Fruit fly (Drosophila melanogaster) whole organism, wandering third instar larva: ENCODE measurements around the gene dib.

Source experiments
- CG9705 ChIP-seq: fragments of 200-800 bp; sonication (Bioruptor generic); optimal IDR thresholded peaks from 2 replicates; lab custom pipeline; 2018; ENCODE audit warnings: missing biosample characterization, mild to moderate bottlenecking, missing genetic modification characterization
- Dfd ChIP-seq: fragments of >200 bp; optimal IDR thresholded peaks from 2 replicates; lab custom pipeline; 2017; ENCODE audit warnings: missing biosample characterization, missing genetic modification characterization
- Dif ChIP-seq: fragments of 200-275, 200-300 bp; sonication (Bioruptor generic); optimal IDR thresholded peaks from 2 replicates; lab custom pipeline; 2018; ENCODE audit warnings: missing biosample characterization, missing genetic modification characterization; ENCODE audit not compliant: partially characterized antibody
- GATAd ChIP-seq: sonication (Bioruptor generic); optimal IDR thresholded peaks from 2 replicates; lab custom pipeline; 2016; ENCODE audit warnings: missing biosample characterization, missing genetic modification characterization
- HLH106 ChIP-seq: fragments of 200-800 bp; optimal IDR thresholded peaks from 3 replicates; lab custom pipeline; 2019; ENCODE audit warnings: missing biosample characterization, mild to moderate bottlenecking, missing genetic modification characterization, moderate library complexity
- Hnf4 ChIP-seq: fragments of 200-800 bp; sonication (Bioruptor generic); optimal IDR thresholded peaks from 2 replicates; lab custom pipeline; 2016; ENCODE audit warnings: missing biosample characterization, mild to moderate bottlenecking, missing genetic modification characterization
- Jra ChIP-seq: sonication (Bioruptor generic); optimal IDR thresholded peaks from 2 replicates; lab custom pipeline; 2016; ENCODE audit warnings: missing biosample characterization, missing genetic modification characterization
- Mio ChIP-seq: sonication (Bioruptor generic); optimal IDR thresholded peaks from 2 replicates; lab custom pipeline; 2016; ENCODE audit warnings: missing biosample characterization, missing genetic modification characterization
- Myc ChIP-seq: fragments of >200 bp; optimal IDR thresholded peaks from 2 replicates; lab custom pipeline; 2017
- N ChIP-seq: fragments of >200 bp; optimal IDR thresholded peaks from 2 replicates; lab custom pipeline; 2018; ENCODE audit warnings: missing biosample characterization, missing external identifiers, missing genetic modification characterization
- Rel ChIP-seq, 2 experiments: fragments of 200-800 bp; sonication (Bioruptor generic) in 1 of 2; optimal IDR thresholded peaks; 2 replicates in 1 of 2; 3 replicates in 1 of 2; lab custom pipeline; 2016 to 2019; ENCODE audit warnings: mild to moderate bottlenecking in 2 of 2, missing biosample characterization in 2 of 2, missing genetic modification characterization in 2 of 2, moderate library complexity in 1 of 2
- Sp1 ChIP-seq: fragments of 200-800 bp; sonication (Bioruptor generic); optimal IDR thresholded peaks from 3 replicates; lab custom pipeline; 2019; ENCODE audit warnings: missing biosample characterization, mild to moderate bottlenecking, missing genetic modification characterization, moderate library complexity
- Vsx2 ChIP-seq: fragments of 200-300, 225-300 bp; sonication (Bioruptor generic); optimal IDR thresholded peaks from 2 replicates; lab custom pipeline; 2018; ENCODE audit warnings: missing biosample characterization, missing genetic modification characterization; ENCODE audit not compliant: partially characterized antibody
- br ChIP-seq: fragments of 200-800 bp; sonication (Bioruptor generic); optimal IDR thresholded peaks from 2 replicates; lab custom pipeline; 2016; ENCODE audit warnings: missing biosample characterization, missing genetic modification characterization
- brk ChIP-seq: fragments of 200-800 bp; sonication (Bioruptor generic); optimal IDR thresholded peaks from 2 replicates; lab custom pipeline; 2016; ENCODE audit warnings: missing biosample characterization, mild to moderate bottlenecking, missing genetic modification characterization
- dl ChIP-seq, 2 experiments: fragments of 175-275, 200-275 bp in 1 of 2; fragments of 200-275 bp in 1 of 2; sonication (Bioruptor generic); optimal IDR thresholded peaks; lab custom pipeline; 2018; ENCODE audit warnings: mild to moderate bottlenecking in 2 of 2, missing biosample characterization in 2 of 2, missing genetic modification characterization in 2 of 2, moderate library complexity in 2 of 2; ENCODE audit not compliant: partially characterized antibody in 2 of 2, insufficient read depth in 1 of 2
- dmrt93B ChIP-seq: fragments of 200-800 bp; sonication (Bioruptor generic); optimal IDR thresholded peaks from 2 replicates; lab custom pipeline; 2018; ENCODE audit warnings: missing biosample characterization, mild to moderate bottlenecking, missing genetic modification characterization
- dsf ChIP-seq: sonication (Bioruptor generic); optimal IDR thresholded peaks from 2 replicates; lab custom pipeline; 2016; ENCODE audit warnings: missing biosample characterization, missing genetic modification characterization, borderline replicate concordance
- foxo ChIP-seq, 2 experiments: fragments of 200-800 bp; sonication (Bioruptor generic); optimal IDR thresholded peaks; 2 replicates in 1 of 2; 3 replicates in 1 of 2; lab custom pipeline; 2016 to 2017; ENCODE audit warnings: missing biosample characterization in 2 of 2, missing genetic modification characterization in 2 of 2
- fru ChIP-seq: fragments of 200-800 bp; sonication (Bioruptor generic); optimal IDR thresholded peaks from 3 replicates; lab custom pipeline; 2016; ENCODE audit warnings: missing biosample characterization, mild to moderate bottlenecking, missing genetic modification characterization
- h ChIP-seq: fragments of 200-800 bp; sonication (Bioruptor generic); optimal IDR thresholded peaks from 3 replicates; lab custom pipeline; 2016; ENCODE audit warnings: missing biosample characterization, mild to moderate bottlenecking, missing genetic modification characterization
- lola ChIP-seq: fragments of >200 bp; optimal IDR thresholded peaks from 2 replicates; lab custom pipeline; 2017; ENCODE audit warnings: missing biosample characterization, missing genetic modification characterization
- psq ChIP-seq: fragments of 200-800 bp; sonication (Bioruptor generic); optimal IDR thresholded peaks from 3 replicates; lab custom pipeline; 2017; ENCODE audit warnings: missing biosample characterization, mild to moderate bottlenecking, missing genetic modification characterization, moderate library complexity
- sage ChIP-seq: fragments of 200-800 bp; sonication (Bioruptor generic); optimal IDR thresholded peaks from 2 replicates; lab custom pipeline; 2016; ENCODE audit warnings: missing biosample characterization, mild to moderate bottlenecking, missing genetic modification characterization
- sv ChIP-seq: fragments of 200-800 bp; sonication (Bioruptor generic); optimal IDR thresholded peaks from 3 replicates; lab custom pipeline; 2016; ENCODE audit warnings: missing biosample characterization, missing genetic modification characterization
- tai ChIP-seq: sonication (Bioruptor generic); optimal IDR thresholded peaks from 2 replicates; lab custom pipeline; 2016; ENCODE audit warnings: missing biosample characterization, missing genetic modification characterization
- usp ChIP-seq: fragments of >200 bp; optimal IDR thresholded peaks from 2 replicates; lab custom pipeline; 2017; ENCODE audit warnings: missing biosample characterization, missing genetic modification characterization
- woc ChIP-seq: sonication (Bioruptor generic); optimal IDR thresholded peaks from 2 replicates; lab custom pipeline; 2016; ENCODE audit warnings: missing biosample characterization, mild to moderate bottlenecking, missing genetic modification characterization

dib gene

DNA sequence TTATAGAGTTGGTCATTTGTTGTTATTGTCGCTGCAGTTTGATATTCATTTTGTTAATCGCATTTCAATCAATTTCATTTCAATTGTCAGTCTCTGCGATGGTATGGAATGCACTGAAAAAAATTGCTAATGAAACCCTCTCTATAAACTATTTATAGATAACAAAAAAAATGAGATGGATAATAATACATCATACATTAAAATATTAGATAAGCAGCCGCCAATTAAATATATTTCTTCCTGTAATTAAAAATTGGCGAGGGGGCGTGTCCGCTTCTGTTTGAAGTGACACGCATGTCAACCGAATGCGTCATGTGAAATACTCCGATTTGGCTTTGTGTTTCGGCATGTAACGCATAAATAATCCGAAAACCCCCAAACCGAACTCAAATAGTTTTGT, 17.6 kb upstream of the dib start:
- no peak for TF ChIP-seq sage
- no peak for TF ChIP-seq GATAd (GFP tag; lab: Kevin White, UChicago)
- no peak for TF ChIP-seq sv (GFP tag; lab: Kevin White, UChicago)
- TF ChIP-seq usp (GFP tag; lab: Kevin White, UChicago): no peak
- TF ChIP-seq dl (GFP tag; optimal IDR thresholded peaks at IDR 0.05; lab: Kevin White, UChicago; ENCODE audit: insufficient read depth in 1 of 2, partially characterized antibody in 2 of 2): no peak
- TF ChIP-seq lola (GFP tag; lab: Kevin White, UChicago): no peak
- TF ChIP-seq br (GFP tag; lab: Kevin White, UChicago): no peak
- TF ChIP-seq Dfd (GFP tag; lab: Kevin White, UChicago): no peak
- TF ChIP-seq tai (GFP tag; lab: Kevin White, UChicago): no peak
- TF ChIP-seq Mio (GFP tag; lab: Kevin White, UChicago): no peak
- no peak for TF ChIP-seq woc (GFP tag; lab: Kevin White, UChicago)

DNA sequence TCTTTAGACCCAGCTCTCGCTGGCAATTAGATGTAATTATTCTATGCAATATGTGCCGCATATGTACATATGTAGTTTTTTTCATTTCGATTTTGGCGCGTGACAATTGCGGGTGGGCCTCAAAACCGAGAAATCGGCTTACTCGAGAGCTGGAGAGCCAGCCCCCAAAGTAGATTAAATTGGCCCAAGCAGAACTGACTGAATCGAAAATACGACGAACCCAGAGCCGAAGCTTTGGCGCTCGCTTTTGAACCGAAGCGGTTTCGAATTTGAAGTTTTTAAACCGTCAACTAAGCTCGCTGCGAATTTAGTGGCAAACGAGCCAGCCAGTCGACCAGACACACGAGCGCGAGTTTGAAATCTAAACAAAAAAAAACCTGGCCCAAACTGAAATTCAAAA, 15.8 kb upstream of the dib start, which contains the start of gene CG1136:
Gene CG1136, plus strand, starts transcription at position 308 of the 400 bp plus-strand sequence.
- TF ChIP-seq N (no peak), Dfd (GFP tag; lab: Kevin White, UChicago) (no peak), HLH106 (tag; lab: Kevin White, UChicago) (no peak), dmrt93B (GFP tag; lab: Kevin White, UChicago) (no peak), Sp1 (no peak), br (GFP tag; lab: Kevin White, UChicago) (no peak), Hnf4 (GFP tag; lab: Kevin White, UChicago) (no peak), dsf (GFP tag; lab: Kevin White, UChicago) (no peak), Vsx2 (GFP tag; lab: Kevin White, UChicago) (no peak), Myc (lab: Kevin White, UChicago) (no peak), h (GFP tag; lab: Kevin White, UChicago) (no peak), sage (no peak), usp (GFP tag; lab: Kevin White, UChicago) (no peak), woc (GFP tag; lab: Kevin White, UChicago) (no peak), Jra (GFP tag; lab: Kevin White, UChicago) (no peak), Rel (GFP tag; optimal IDR thresholded peaks at IDR 0.05; lab: Kevin White, UChicago) (no peak), Rel (tag; optimal IDR thresholded peaks at IDR 0.05; lab: Kevin White, UChicago) (no peak), psq (no peak), foxo (GFP tag; optimal IDR thresholded peaks at IDR 0.05; lab: Kevin White, UChicago) (no peak), CG9705 (no peak), lola (GFP tag; lab: Kevin White, UChicago) (no peak)

DNA sequence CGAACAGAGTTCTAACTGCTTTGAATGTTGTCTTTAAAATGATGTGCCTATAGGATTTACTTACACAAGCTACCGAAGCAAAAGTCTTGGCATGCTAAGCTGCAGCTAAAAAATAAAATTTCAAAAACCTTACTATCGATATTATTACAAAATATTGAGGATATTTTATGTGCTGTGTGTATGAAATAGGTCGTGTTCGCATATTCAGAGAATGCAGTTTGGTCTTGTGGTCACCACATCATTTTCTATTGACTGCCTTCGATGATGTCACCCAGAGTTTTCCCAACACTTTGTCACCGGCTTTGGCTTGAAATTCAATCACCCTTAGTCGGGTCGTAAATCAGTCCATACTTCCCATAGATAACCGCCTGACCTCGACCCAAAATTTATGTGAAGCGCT, 14.5 kb upstream of the dib start, which contains the start of gene Dpy-30L2:
Gene Dpy-30L2, minus strand, starts transcription at position 101 of the 400 bp plus-strand sequence.
- TF ChIP-seq woc (GFP tag; lab: Kevin White, UChicago) (no peak), foxo (GFP tag; optimal IDR thresholded peaks at IDR 0.05; lab: Kevin White, UChicago) (no peak), Mio (GFP tag; lab: Kevin White, UChicago) (no peak), sage (no peak), Hnf4 (GFP tag; lab: Kevin White, UChicago) (no peak), fru (GFP tag; lab: Kevin White, UChicago) (no peak), Dif (GFP tag; lab: Kevin White, UChicago) (no peak), br (GFP tag; lab: Kevin White, UChicago) (no peak)
- TF ChIP-seq, all 38 proteins: peak for 0

DNA sequence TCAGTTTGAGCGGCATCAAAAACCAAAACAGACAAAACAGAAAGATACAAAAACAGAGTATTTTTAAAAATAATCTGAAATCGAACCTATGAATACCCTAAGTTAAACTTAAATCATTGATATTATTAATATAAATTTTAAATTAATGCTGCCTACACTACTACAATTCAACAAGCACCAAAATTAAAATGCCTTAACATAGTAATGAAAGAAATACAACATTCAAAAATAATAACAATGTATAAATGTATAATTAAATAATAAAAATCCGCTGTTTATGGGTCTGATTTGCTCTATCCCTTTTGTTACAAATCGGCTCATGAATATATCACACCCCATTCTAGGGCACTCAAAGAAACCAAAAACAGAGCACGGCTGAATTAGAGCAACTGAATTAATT, 13.0 kb upstream of the dib start:
- no peak for TF ChIP-seq N

DNA sequence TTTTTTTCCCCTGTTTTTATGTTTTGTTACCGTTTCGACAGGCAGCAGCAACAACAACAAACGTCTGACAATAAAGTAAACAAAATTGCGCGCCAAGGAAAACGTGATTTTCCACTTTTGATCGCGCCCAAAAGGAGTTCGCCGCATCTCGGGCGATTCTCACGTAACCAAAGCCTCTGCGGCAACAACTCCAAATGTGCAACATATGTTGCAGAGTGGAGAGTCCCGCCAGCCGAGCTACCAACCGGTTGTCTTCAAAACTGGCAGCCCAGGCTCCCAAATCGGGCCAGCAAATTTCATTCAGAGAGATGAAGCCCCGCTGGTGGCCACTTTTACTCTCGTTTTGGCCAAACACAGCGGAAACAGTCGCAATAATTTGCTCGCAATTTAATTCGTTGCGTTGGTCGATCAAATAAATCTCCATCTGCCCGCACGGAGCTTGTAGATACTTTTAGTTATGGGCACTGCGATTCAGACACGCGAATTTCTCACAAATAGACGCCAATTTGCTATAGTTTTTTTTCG, 6.6 kb upstream of the dib start:
- TF ChIP-seq brk (no peak), Vsx2 (GFP tag; lab: Kevin White, UChicago) (peak; percentile 32), Jra (GFP tag; lab: Kevin White, UChicago) (no peak), foxo (GFP tag; optimal IDR thresholded peaks at IDR 0.05; lab: Kevin White, UChicago) (no peak)

DNA sequence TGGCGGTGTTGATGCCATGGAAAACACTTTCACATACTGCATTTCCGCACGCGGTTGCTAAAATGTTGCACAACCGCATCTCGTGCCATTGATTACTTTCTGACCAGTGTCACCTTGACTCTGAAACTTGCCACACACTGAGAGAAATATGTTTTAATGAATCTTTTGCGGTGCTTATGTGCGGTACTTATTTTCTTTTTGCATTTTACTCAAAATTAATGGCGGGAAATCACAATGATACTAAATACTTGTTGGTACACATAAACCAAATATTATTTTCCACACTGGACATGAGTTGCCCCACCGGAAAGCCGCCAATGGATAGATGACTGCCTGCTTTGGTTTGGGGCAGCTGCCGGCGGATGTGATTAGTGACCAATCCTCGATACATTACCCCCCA, 5.3 kb upstream of the dib start:
- TF ChIP-seq foxo (GFP tag; optimal IDR thresholded peaks at IDR 0.05; lab: Kevin White, UChicago) (no peak), usp (GFP tag; lab: Kevin White, UChicago) (no peak)
